Worm (Caenorhabditis elegans): ENCODE measurements around the gene lit-1.

lit-1 gene

ce11 chrIII:13731589-13731988 lies 29.8 kb downstream of the lit-1 start, which contains the start of gene W06F12.2:
Gene W06F12.2, minus strand, starts transcription at chrIII:13731689.
- TF ChIP-seq bed-1 (GFP tag; IDR thresholded peaks at IDR 0.05) (no peak), Y53F4B.3 (GFP tag; IDR thresholded peaks at IDR 0.05) (no peak)

DNA sequence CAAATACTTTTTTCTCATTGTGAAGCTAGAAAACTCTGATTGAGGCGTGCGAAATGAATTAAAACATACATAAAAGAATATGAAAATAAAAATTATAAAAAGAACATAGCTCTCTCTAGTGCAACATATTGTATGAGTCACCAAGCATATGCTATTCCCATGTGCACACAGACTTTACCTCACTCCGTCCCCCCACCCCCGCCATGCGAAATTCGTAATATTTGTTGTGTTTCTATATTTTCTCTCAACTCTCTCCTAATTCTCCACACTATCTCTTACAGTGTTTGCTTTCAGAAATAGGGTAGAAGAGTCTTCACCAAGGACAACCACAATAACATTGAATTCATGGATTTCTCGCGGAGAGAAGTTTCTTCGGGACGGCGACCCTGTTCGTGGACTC lies 30.9 kb downstream of the lit-1 start:
- TF ChIP-seq hmg-1.2 (GFP tag; IDR thresholded peaks at IDR 0.05) (peak; percentile 5; the same call in 1 of the 2 replicates), lin-40 (tag; optimal IDR thresholded peaks at IDR 0.05) (no peak), B0336.3 (GFP tag; IDR thresholded peaks at IDR 0.05) (no peak), die-1 (tag; optimal IDR thresholded peaks at IDR 0.05) (no peak)

DNA sequence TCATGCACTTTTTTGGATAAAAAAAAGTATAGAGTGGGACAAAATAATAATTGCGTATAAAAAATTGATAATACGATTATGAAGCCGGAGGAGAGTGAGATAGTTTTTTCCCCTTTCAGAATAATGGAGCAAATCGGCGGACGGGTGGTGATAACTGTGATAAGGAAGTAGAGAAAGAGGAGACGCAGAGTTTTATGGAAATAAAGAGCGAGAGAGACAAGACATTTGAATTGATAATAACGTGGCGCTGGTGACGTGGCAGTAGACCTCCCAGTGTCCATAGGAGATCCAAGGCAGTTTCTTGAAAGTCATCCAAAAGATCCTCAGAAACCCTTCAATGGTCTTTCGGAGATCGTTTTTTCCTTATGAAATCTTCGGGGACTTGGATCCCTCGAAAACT lies 32.0 kb downstream of the lit-1 start:
- TF ChIP-seq let-607 (tag; optimal IDR thresholded peaks at IDR 0.05) (peak; percentile 74 to 90), nhr-90 (tag; optimal IDR thresholded peaks at IDR 0.05) (no peak), tbp1 (GFP tag; optimal IDR thresholded peaks at IDR 0.05) (peak; percentile 7), rpc-1 (optimal IDR thresholded peaks at IDR 0.05) (no peak), rpc-1 (tag; optimal IDR thresholded peaks at IDR 0.05) (no peak), ama-1 (optimal IDR thresholded peaks at IDR 0.05) (no peak), ama-1 (GFP tag; optimal IDR thresholded peaks at IDR 0.05) (no peak), pbrm-1 (GFP tag; IDR thresholded peaks at IDR 0.05) (no peak), nhr-80 (tag; optimal IDR thresholded peaks at IDR 0.05) (peak; percentile 78), Y53G8AR.9 (GFP tag; conservative IDR thresholded peaks at IDR 0.05) (no peak), nfyb-1 (GFP tag; IDR thresholded peaks at IDR 0.05) (0 out of 2 replicates have a peak, but pooled peaks have one; percentile 13), dox-1 (GFP tag; IDR thresholded peaks at IDR 0.05) (no peak)

DNA sequence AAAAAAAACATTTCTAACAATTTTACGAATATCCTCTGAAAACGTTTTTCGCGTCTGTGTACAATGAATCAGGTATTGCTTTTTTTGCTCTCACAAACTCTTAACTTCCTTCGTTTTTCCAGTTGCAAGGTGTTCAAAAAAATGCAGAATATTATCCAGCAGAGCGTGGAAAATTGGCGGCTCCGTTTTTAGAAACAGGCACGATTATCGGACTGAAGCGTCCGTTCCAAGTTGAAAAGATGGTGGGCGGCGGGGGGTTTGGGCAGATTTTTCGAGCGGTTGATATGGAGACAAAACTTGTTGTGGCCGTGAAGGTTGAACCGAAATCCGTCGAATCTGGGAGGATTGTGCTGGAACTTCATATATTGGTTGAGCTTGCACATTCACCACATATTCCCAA lies 33.2 kb downstream of the lit-1 start, which contains the start of gene W06F12.3:
TSS of gene W06F12.3 (plus strand) at position 23 of the 400 bp plus-strand sequence.
- TF ChIP-seq attf-3 (GFP tag; conservative IDR thresholded peaks at IDR 0.05), result no peak
- no peak for TF ChIP-seq bed-2 (GFP tag; IDR thresholded peaks at IDR 0.05)
- no peak for TF ChIP-seq rec-8 (tag; optimal IDR thresholded peaks at IDR 0.05)
- no peak for TF ChIP-seq K11D2.4 (GFP tag; IDR thresholded peaks at IDR 0.05)
- no peak for TF ChIP-seq lin-54 (GFP tag; optimal IDR thresholded peaks at IDR 0.05)
- TF ChIP-seq dox-1 (GFP tag; IDR thresholded peaks at IDR 0.05), result no peak
- no peak for TF ChIP-seq snpc-3.4 (tag; optimal IDR thresholded peaks at IDR 0.05)
- no peak for TF ChIP-seq hrde-1 (tag; optimal IDR thresholded peaks at IDR 0.05; ENCODE audit: borderline replicate concordance)
- no peak for TF ChIP-seq ztf-25 (GFP tag; IDR thresholded peaks at IDR 0.05)
- TF ChIP-seq hmg-20 (GFP tag; IDR thresholded peaks at IDR 0.05), result no peak
- TF ChIP-seq mcd-1 (GFP tag; IDR thresholded peaks at IDR 0.05), result no peak
- no peak for TF ChIP-seq somi-1 (GFP tag; optimal IDR thresholded peaks at IDR 0.05)
- TF ChIP-seq lsl-1 (GFP tag; optimal IDR thresholded peaks at IDR 0.05), result no peak
- TF ChIP-seq F57A8.1 (GFP tag; optimal IDR thresholded peaks at IDR 0.05), result no peak
- no peak for TF ChIP-seq egl-44 (GFP tag; IDR thresholded peaks at IDR 0.05)
- TF ChIP-seq Y79H2A.3 (GFP tag; conservative IDR thresholded peaks at IDR 0.05), result no peak
- TF ChIP-seq F33H1.4 (GFP tag; IDR thresholded peaks at IDR 0.05), result no peak
- TF ChIP-seq pbrm-1 (GFP tag; IDR thresholded peaks at IDR 0.05), result no peak
- TF ChIP-seq ekl-4 (GFP tag; IDR thresholded peaks at IDR 0.05), result no peak
- TF ChIP-seq ztf-18 (tag; optimal IDR thresholded peaks at IDR 0.05), result no peak
